Worm (Caenorhabditis elegans): ENCODE data around the gene F39C12.1.

Gene F39C12.1

DNA sequence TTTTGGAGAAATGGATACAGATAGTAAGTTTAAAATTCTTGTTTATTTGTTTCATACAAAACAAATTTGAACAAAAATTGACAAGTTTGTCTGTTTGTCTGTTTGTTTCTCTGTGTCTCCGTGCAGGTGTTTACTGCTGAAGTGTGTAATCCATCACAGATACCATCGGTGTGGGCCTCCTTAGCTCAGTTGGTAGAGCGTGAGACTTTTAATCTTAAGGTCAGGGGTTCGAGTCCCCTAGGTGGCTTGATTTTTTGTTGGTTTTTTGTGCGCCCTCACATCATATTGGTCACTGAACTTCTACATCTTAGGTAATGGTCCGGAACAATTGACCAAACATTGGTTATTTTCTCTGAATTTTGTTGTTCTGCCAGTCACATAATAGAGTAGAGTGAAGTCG is 64.0 kb downstream of the F39C12.1 start (continued):
- TF ChIP-seq lsy-2 (tag; optimal IDR thresholded peaks at IDR 0.05) (peak in 1 of 2 experiments; percentile 54), dpl-1 (GFP tag; optimal IDR thresholded peaks at IDR 0.05) (no peak), ces-1 (GFP tag; optimal IDR thresholded peaks at IDR 0.05) (no peak), ama-1 (optimal IDR thresholded peaks at IDR 0.05) (no peak), Y5F2A.4 (GFP tag; optimal IDR thresholded peaks at IDR 0.05) (peak; percentile 46), snpc-1.2 (GFP tag; IDR thresholded peaks at IDR 0.05) (peak; percentile 90), F37D6.2 (tag; optimal IDR thresholded peaks at IDR 0.05) (no peak), lin-29 (GFP tag; IDR thresholded peaks at IDR 0.05) (peak; percentile 50; the same call in 1 of the 2 replicates), lin-13 (GFP tag; optimal IDR thresholded peaks at IDR 0.05) (peak; percentile 22), nhr-10 (tag; optimal IDR thresholded peaks at IDR 0.05) (no peak), dmd-9 (GFP tag; IDR thresholded peaks at IDR 0.05) (peak; percentile 47; the same call in 1 of the 2 replicates), fos-1 (tag; optimal IDR thresholded peaks at IDR 0.05) (no peak), R02D3.7 (tag; optimal IDR thresholded peaks at IDR 0.05) (peak; percentile 30), nhr-11 (tag; optimal IDR thresholded peaks at IDR 0.05) (peak; percentile 6), mep-1 (tag; optimal IDR thresholded peaks at IDR 0.05) (peak; percentile 58), hmg-1.1 (GFP tag; IDR thresholded peaks at IDR 0.05) (peak; percentile 73), nhr-25 (tag; optimal IDR thresholded peaks at IDR 0.05; ENCODE audit: borderline replicate concordance, insufficient read depth) (no peak), lin-1 (GFP tag; IDR thresholded peaks at IDR 0.05) (peak; percentile 49), ceh-32 (tag; optimal IDR thresholded peaks at IDR 0.05; ENCODE audit: poor library complexity) (no peak), spr-3 (GFP tag; optimal IDR thresholded peaks at IDR 0.05) (peak; percentile 1), pha-4 (GFP tag; IDR thresholded peaks at IDR 0.05) (peak; percentile 84), pha-4 (tag; optimal IDR thresholded peaks at IDR 0.05) (no peak), snpc-4 (tag; optimal IDR thresholded peaks at IDR 0.05) (no peak), hlh-30 (tag; optimal IDR thresholded peaks at IDR 0.05; ENCODE audit: insufficient read depth) (peak; percentile 44), nhr-48 (tag; optimal IDR thresholded peaks at IDR 0.05) (peak; percentile 29), daf-12 (tag; optimal IDR thresholded peaks at IDR 0.05) (no peak), zfp-3 (GFP tag; conservative IDR thresholded peaks at IDR 0.05) (0 out of 2 replicates have a peak, but pooled peaks have one; percentile 53), ctbp-1 (GFP tag; IDR thresholded peaks at IDR 0.05) (peak; percentile 85), F44E2.7 (GFP tag; IDR thresholded peaks at IDR 0.05) (peak; percentile 78; the same call in 1 of the 2 replicates), egl-27 (tag; optimal IDR thresholded peaks at IDR 0.05) (no peak), attf-4 (tag; optimal IDR thresholded peaks at IDR 0.05) (no peak), daf-19 (GFP tag; conservative IDR thresholded peaks at IDR 0.05) (peak; percentile 54; the same call in 1 of the 2 replicates), nhr-41 (GFP tag; IDR thresholded peaks at IDR 0.05) (peak; percentile 79; the same call in 1 of the 2 replicates), skn-1 (tag; optimal IDR thresholded peaks at IDR 0.05) (no peak), daf-16 (GFP tag; optimal IDR thresholded peaks at IDR 0.05) (peak; percentile 51 to 67), daf-16 (tag; optimal IDR thresholded peaks at IDR 0.05) (peak; percentile 76), nhr-102 (tag; optimal IDR thresholded peaks at IDR 0.05) (peak; percentile 65), mxl-3 (GFP tag; optimal IDR thresholded peaks at IDR 0.05) (peak; percentile 30), pqm-1 (tag; optimal IDR thresholded peaks at IDR 0.05) (peak; percentile 11), T20F7.1 (GFP tag; optimal IDR thresholded peaks at IDR 0.05) (peak; percentile 27), tra-1 (GFP tag; IDR thresholded peaks at IDR 0.05) (peak; percentile 85), hif-1 (tag; optimal IDR thresholded peaks at IDR 0.05) (peak in 1 of 2 experiments; percentile 33)

ce11 chrX:4787525-4787924 is 65.5 kb downstream of the F39C12.1 start:
- TF ChIP-seq hmg-1.1 (GFP tag; IDR thresholded peaks at IDR 0.05) (0 out of 2 replicates have a peak, but pooled peaks have one; percentile 33), snpc-1.2 (GFP tag; IDR thresholded peaks at IDR 0.05) (no peak)

Data from whole organism, L4 larva.